Worm (Caenorhabditis elegans) whole organism, L3 larva: ENCODE measurements around the gene thn-1.

Experiments
- R02D3.7 ChIP-seq: fragments of 150-350 bp; optimal IDR thresholded peaks from 2 replicates; lab custom pipeline; 2014; ENCODE audit warnings: missing biosample characterization, missing genetic modification characterization
- aly-2 ChIP-seq: fragments of 150-350 bp; optimal IDR thresholded peaks from 2 replicates; lab custom pipeline; 2014; ENCODE audit warnings: missing biosample characterization, missing genetic modification characterization
- ama-1 ChIP-seq: fragments of 150-350 bp; optimal IDR thresholded peaks from 2 replicates; lab custom pipeline; 2018
- ceh-16 ChIP-seq: sonication (generic microtip); optimal IDR thresholded peaks from 2 replicates; lab custom pipeline; 2017; ENCODE audit warnings: missing biosample characterization, missing genetic modification characterization
- ceh-28 ChIP-seq: fragments of 150-350 bp; optimal IDR thresholded peaks from 2 replicates; lab custom pipeline; 2014; ENCODE audit warnings: missing biosample characterization, missing genetic modification reagents, missing genetic modification characterization
- ceh-82 ChIP-seq: fragments of 150-350 bp; optimal IDR thresholded peaks from 2 replicates; lab custom pipeline; 2014; ENCODE audit warnings: missing biosample characterization, missing genetic modification characterization
- ceh-9 ChIP-seq: sonication (generic microtip); optimal IDR thresholded peaks from 2 replicates; lab custom pipeline; 2018; ENCODE audit warnings: missing biosample characterization, missing genetic modification characterization
- daf-12 ChIP-seq: fragments of 150-350 bp; optimal IDR thresholded peaks from 2 replicates; lab custom pipeline; 2014; ENCODE audit warnings: missing biosample characterization, missing genetic modification reagents, missing genetic modification characterization
- egl-27 ChIP-seq: sonication (generic microtip); optimal IDR thresholded peaks from 4 replicates; lab custom pipeline; 2017; ENCODE audit warnings: missing biosample characterization, missing genetic modification reagents, missing genetic modification characterization
- egl-5 ChIP-seq: fragments of 150-350 bp; optimal IDR thresholded peaks from 2 replicates; lab custom pipeline; 2017; ENCODE audit warnings: missing biosample characterization, missing genetic modification reagents, missing genetic modification characterization, inconsistent platforms
- elt-1 ChIP-seq: fragments of 150-350 bp; optimal IDR thresholded peaks from 2 replicates; lab custom pipeline; 2014; ENCODE audit warnings: missing biosample characterization, missing genetic modification characterization
- elt-2 ChIP-seq: sonication (generic microtip); optimal IDR thresholded peaks from 2 replicates; lab custom pipeline; 2016; ENCODE audit warnings: missing genetic modification reagents, mild to moderate bottlenecking, missing genetic modification characterization, missing compliant biosample characterization
- elt-3 ChIP-seq, 3 experiments: fragments of 150-350 bp in 1 of 3; sonication (generic microtip) in 2 of 3; optimal IDR thresholded peaks; 2 replicates in 2 of 3; 4 replicates in 1 of 3; lab custom pipeline; 2014 to 2017; ENCODE audit warnings: missing biosample characterization in 3 of 3, missing genetic modification characterization in 3 of 3
- eor-1 ChIP-seq, 2 experiments: fragments of 150-350 bp; optimal IDR thresholded peaks; 2 replicates each; lab custom pipeline; 2014 to 2018; ENCODE audit warnings: missing biosample characterization in 2 of 2, missing genetic modification characterization in 2 of 2
- fkh-10 ChIP-seq: sonication (generic microtip); optimal IDR thresholded peaks from 2 replicates; lab custom pipeline; 2017; ENCODE audit warnings: missing biosample characterization, missing genetic modification reagents, missing genetic modification characterization
- fkh-2 ChIP-seq: fragments of 150-350 bp; optimal IDR thresholded peaks from 2 replicates; lab custom pipeline; 2014; ENCODE audit warnings: missing biosample characterization, missing genetic modification reagents, missing genetic modification characterization
- fos-1 ChIP-seq: fragments of 150-350 bp; optimal IDR thresholded peaks from 2 replicates; lab custom pipeline; 2014; ENCODE audit warnings: missing biosample characterization, missing genetic modification characterization
- jun-1 ChIP-seq: fragments of 150-350 bp; optimal IDR thresholded peaks from 2 replicates; lab custom pipeline; 2014; ENCODE audit warnings: missing biosample characterization, missing genetic modification reagents, missing genetic modification characterization
- lin-15B ChIP-seq: fragments of 150-350 bp; optimal IDR thresholded peaks from 2 replicates; lab custom pipeline; 2014; ENCODE audit warnings: missing biosample characterization, missing genetic modification characterization
- lin-39 ChIP-seq: fragments of 150-350 bp; optimal IDR thresholded peaks from 2 replicates; lab custom pipeline; 2018; ENCODE audit warnings: missing biosample characterization, missing genetic modification reagents, missing genetic modification characterization
- lsy-12 ChIP-seq: sonication (generic microtip); optimal IDR thresholded peaks from 2 replicates; lab custom pipeline; 2016; ENCODE audit warnings: mild to moderate bottlenecking, missing genetic modification characterization, missing compliant biosample characterization
- mdl-1 ChIP-seq: fragments of 150-350 bp; optimal IDR thresholded peaks from 2 replicates; lab custom pipeline; 2014; ENCODE audit warnings: missing biosample characterization, missing genetic modification characterization
- mml-1 ChIP-seq: fragments of 150-350 bp; sonication (generic microtip); optimal IDR thresholded peaks from 3 replicates; lab custom pipeline; 2014; ENCODE audit warnings: missing biosample characterization, missing genetic modification characterization
- nfya-1 ChIP-seq: sonication (generic microtip); optimal IDR thresholded peaks from 2 replicates; lab custom pipeline; 2017; ENCODE audit warnings: missing genetic modification characterization, mild to moderate bottlenecking, missing compliant biosample characterization, antibody characterized with exemption, moderate library complexity; ENCODE audit not compliant: insufficient read depth
- nhr-11 ChIP-seq: fragments of 150-350 bp; optimal IDR thresholded peaks from 2 replicates; lab custom pipeline; 2014; ENCODE audit warnings: missing biosample characterization, missing genetic modification characterization
- nhr-12 ChIP-seq: fragments of 150-350 bp; optimal IDR thresholded peaks from 2 replicates; lab custom pipeline; 2014; ENCODE audit warnings: missing biosample characterization, missing genetic modification characterization
- nhr-23 ChIP-seq: fragments of 150-350 bp; optimal IDR thresholded peaks from 2 replicates; lab custom pipeline; 2014; ENCODE audit warnings: missing biosample characterization, missing genetic modification reagents, missing genetic modification characterization
- nhr-237 ChIP-seq: fragments of 150-350 bp; optimal IDR thresholded peaks from 2 replicates; lab custom pipeline; 2014; ENCODE audit warnings: missing biosample characterization, missing genetic modification characterization
- nhr-25 ChIP-seq: sonication (generic microtip); optimal IDR thresholded peaks from 2 replicates; lab custom pipeline; 2017; ENCODE audit warnings: missing biosample characterization, missing genetic modification characterization
- nhr-28 ChIP-seq: fragments of 150-350 bp; optimal IDR thresholded peaks from 2 replicates; lab custom pipeline; 2014; ENCODE audit warnings: missing biosample characterization, missing genetic modification characterization
- nhr-43 ChIP-seq: sonication (generic microtip); optimal IDR thresholded peaks from 2 replicates; lab custom pipeline; 2016; ENCODE audit warnings: mild to moderate bottlenecking, missing genetic modification characterization, missing compliant biosample characterization; ENCODE audit not compliant: poor library complexity, severe bottlenecking
- nhr-67 ChIP-seq: fragments of 150-350 bp; optimal IDR thresholded peaks from 2 replicates; lab custom pipeline; 2014; ENCODE audit warnings: missing biosample characterization, missing genetic modification characterization
- nhr-76 ChIP-seq: fragments of 150-350 bp; sonication (generic microtip); optimal IDR thresholded peaks from 5 replicates; lab custom pipeline; 2014; ENCODE audit warnings: missing biosample characterization, missing genetic modification characterization
- nhr-77 ChIP-seq: fragments of 150-350 bp; optimal IDR thresholded peaks from 2 replicates; lab custom pipeline; 2014; ENCODE audit warnings: missing biosample characterization, missing genetic modification characterization
- pha-4 ChIP-seq: fragments of 150-350 bp; optimal IDR thresholded peaks from 2 replicates; lab custom pipeline; 2014; ENCODE audit warnings: missing biosample characterization, missing genetic modification reagents, missing genetic modification characterization
- pqm-1 ChIP-seq: fragments of 150-350 bp; optimal IDR thresholded peaks from 2 replicates; lab custom pipeline; 2017; ENCODE audit warnings: missing biosample characterization, missing genetic modification characterization, inconsistent platforms
- sea-2 ChIP-seq: fragments of 150-350 bp; sonication (generic microtip); optimal IDR thresholded peaks from 4 replicates; lab custom pipeline; 2014; ENCODE audit warnings: missing biosample characterization, missing genetic modification reagents, missing genetic modification characterization
- skn-1 ChIP-seq: fragments of 150-350 bp; optimal IDR thresholded peaks from 2 replicates; lab custom pipeline; 2014; ENCODE audit warnings: missing biosample characterization, missing genetic modification characterization
- snpc-4 ChIP-seq: fragments of 150-350 bp; optimal IDR thresholded peaks from 2 replicates; lab custom pipeline; 2014; ENCODE audit warnings: missing biosample characterization, missing genetic modification characterization
- tbx-2 ChIP-seq: sonication (generic microtip); optimal IDR thresholded peaks from 2 replicates; lab custom pipeline; 2016; ENCODE audit warnings: mild to moderate bottlenecking, missing genetic modification characterization, missing compliant biosample characterization
- unc-39 ChIP-seq: sonication (generic microtip); optimal IDR thresholded peaks from 4 replicates; lab custom pipeline; 2017; ENCODE audit warnings: missing biosample characterization, missing genetic modification characterization
- unc-62 ChIP-seq: fragments of 150-350 bp; sonication (generic microtip); optimal IDR thresholded peaks from 4 replicates; lab custom pipeline; 2014; ENCODE audit warnings: missing biosample characterization, missing genetic modification reagents, missing genetic modification characterization
- zag-1 ChIP-seq: fragments of 150-350 bp; optimal IDR thresholded peaks from 2 replicates; lab custom pipeline; 2014; ENCODE audit warnings: missing biosample characterization, missing genetic modification characterization
- ztf-11 ChIP-seq: fragments of 150-350 bp; optimal IDR thresholded peaks from 2 replicates; lab custom pipeline; 2014; ENCODE audit warnings: missing biosample characterization, missing genetic modification characterization

The thn-1 gene

ce11 chrIV:12399983-12400382 lies 20.1 kb downstream of the thn-1 start:
- TF ChIP-seq lsy-12 (tag; lab: Kevin White, UChicago): no peak
- peak; percentile 19 for TF ChIP-seq pqm-1 (tag; lab: Kevin White, UChicago)
- TF ChIP-seq ama-1 (lab: Kevin White, UChicago): no peak
- TF ChIP-seq nhr-67 (tag; lab: Kevin White, UChicago): no peak
- no peak for TF ChIP-seq fos-1 (tag; lab: Kevin White, UChicago)
- no peak for TF ChIP-seq nhr-23 (tag; lab: Kevin White, UChicago)
- TF ChIP-seq jun-1 (tag; lab: Kevin White, UChicago): no peak
- TF ChIP-seq nhr-237 (tag; lab: Kevin White, UChicago): no peak
- peak; percentile 44 for TF ChIP-seq nhr-25 (tag; lab: Kevin White, UChicago)
- TF ChIP-seq elt-3 (tag; optimal IDR thresholded peaks at IDR 0.05; lab: Kevin White, UChicago): peak in 1 of 3 experiments; percentile 83
- TF ChIP-seq elt-2 (tag; lab: Kevin White, UChicago): peak; percentile 85

ce11 chrIV:12403440-12403839 lies 23.6 kb downstream of the thn-1 start:
- TF ChIP-seq pha-4 (tag; lab: Kevin White, UChicago) (no peak), nhr-25 (tag; lab: Kevin White, UChicago) (peak; percentile 68), nhr-237 (tag; lab: Kevin White, UChicago) (no peak), R02D3.7 (no peak), nhr-12 (tag; lab: Kevin White, UChicago) (no peak), ztf-11 (tag; lab: Kevin White, UChicago) (no peak), ceh-82 (tag; lab: Kevin White, UChicago) (no peak), pqm-1 (tag; lab: Kevin White, UChicago) (no peak), tbx-2 (tag; lab: Kevin White, UChicago) (no peak), elt-3 (tag; optimal IDR thresholded peaks at IDR 0.05; lab: Kevin White, UChicago) (peak in 1 of 3 experiments; percentile 1), egl-5 (tag; lab: Kevin White, UChicago) (no peak), nhr-67 (tag; lab: Kevin White, UChicago) (no peak), lsy-12 (tag; lab: Kevin White, UChicago) (no peak), nhr-11 (tag; lab: Kevin White, UChicago) (no peak), unc-62 (GFP tag; lab: Kevin White, UChicago) (no peak), nhr-77 (tag; lab: Kevin White, UChicago) (no peak), lin-15B (tag; lab: Kevin White, UChicago) (no peak), daf-12 (no peak), eor-1 (tag; optimal IDR thresholded peaks at IDR 0.05; lab: Kevin White, UChicago) (no peak), mml-1 (tag; lab: Kevin White, UChicago) (no peak), elt-2 (tag; lab: Kevin White, UChicago) (no peak), ceh-9 (tag; lab: Kevin White, UChicago) (no peak), skn-1 (tag; lab: Kevin White, UChicago) (no peak), nhr-28 (tag; lab: Kevin White, UChicago) (no peak), lin-39 (tag; lab: Kevin White, UChicago) (no peak), fkh-2 (no peak), nhr-43 (tag; lab: Kevin White, UChicago) (peak; percentile 68), snpc-4 (no peak), nhr-23 (tag; lab: Kevin White, UChicago) (peak; percentile 91), fos-1 (tag; lab: Kevin White, UChicago) (no peak), ceh-28 (tag; lab: Kevin White, UChicago) (no peak)

- TF ChIP-seq tbx-2 (tag; lab: Kevin White, UChicago): no peak
- no peak for TF ChIP-seq mdl-1 (tag; lab: Kevin White, UChicago)
- TF ChIP-seq skn-1 (tag; lab: Kevin White, UChicago): peak; percentile 37
- peak; percentile 89 for TF ChIP-seq nhr-25 (tag; lab: Kevin White, UChicago)
- peak; percentile 3 for TF ChIP-seq ama-1 (lab: Kevin White, UChicago)
- peak; percentile 85 for TF ChIP-seq nhr-23 (tag; lab: Kevin White, UChicago)
- TF ChIP-seq ceh-28 (tag; lab: Kevin White, UChicago): peak; percentile 46
- TF ChIP-seq ceh-16 (tag; lab: Kevin White, UChicago): no peak
- TF ChIP-seq lin-39 (tag; lab: Kevin White, UChicago): peak; percentile 98
- peak; percentile 81 for TF ChIP-seq fkh-10 (GFP tag; lab: Kevin White, UChicago)
- TF ChIP-seq nhr-11 (tag; lab: Kevin White, UChicago): peak; percentile 9
- TF ChIP-seq ceh-9 (tag; lab: Kevin White, UChicago): no peak
- TF ChIP-seq fkh-2: no peak
- no peak for TF ChIP-seq egl-27 (tag; lab: Kevin White, UChicago)
- TF ChIP-seq zag-1: no peak
- no peak for TF ChIP-seq eor-1 (tag; optimal IDR thresholded peaks at IDR 0.05; lab: Kevin White, UChicago)
- no peak for TF ChIP-seq unc-62 (GFP tag; lab: Kevin White, UChicago)
- TF ChIP-seq elt-1 (tag; lab: Kevin White, UChicago): no peak
- TF ChIP-seq R02D3.7: peak; percentile 55
- no peak for TF ChIP-seq aly-2
- TF ChIP-seq pqm-1 (tag; lab: Kevin White, UChicago): peak; percentile 63
- peak; percentile 92 for TF ChIP-seq nfya-1
- peak; percentile 48 for TF ChIP-seq elt-2 (tag; lab: Kevin White, UChicago)
- no peak for TF ChIP-seq unc-39 (tag; lab: Kevin White, UChicago)
- no peak for TF ChIP-seq sea-2
- TF ChIP-seq snpc-4: peak; percentile 66
- TF ChIP-seq ztf-11 (tag; lab: Kevin White, UChicago): no peak
- no peak for TF ChIP-seq nhr-76 (tag; lab: Kevin White, UChicago)
- TF ChIP-seq nhr-43 (tag; lab: Kevin White, UChicago): peak; percentile 64
- peak; percentile 91 for TF ChIP-seq egl-5 (tag; lab: Kevin White, UChicago)
- no peak for TF ChIP-seq elt-3 (tag; optimal IDR thresholded peaks at IDR 0.05; lab: Kevin White, UChicago)
- peak; percentile 97 for TF ChIP-seq lin-15B (tag; lab: Kevin White, UChicago)
- TF ChIP-seq jun-1 (tag; lab: Kevin White, UChicago): peak; percentile 30
- no peak for TF ChIP-seq nhr-12 (tag; lab: Kevin White, UChicago)
- no peak for TF ChIP-seq fos-1 (tag; lab: Kevin White, UChicago)
Measured at ce11 chrIV:12404137-12404536, 24.3 kb downstream of the thn-1 start, which contains the start of gene gex-3. Gene gex-3 (plus strand): TSS chrIV:12404431.
